Worm (Caenorhabditis elegans): ENCODE data around the gene M04B2.6.

M04B2.6 gene

DNA sequence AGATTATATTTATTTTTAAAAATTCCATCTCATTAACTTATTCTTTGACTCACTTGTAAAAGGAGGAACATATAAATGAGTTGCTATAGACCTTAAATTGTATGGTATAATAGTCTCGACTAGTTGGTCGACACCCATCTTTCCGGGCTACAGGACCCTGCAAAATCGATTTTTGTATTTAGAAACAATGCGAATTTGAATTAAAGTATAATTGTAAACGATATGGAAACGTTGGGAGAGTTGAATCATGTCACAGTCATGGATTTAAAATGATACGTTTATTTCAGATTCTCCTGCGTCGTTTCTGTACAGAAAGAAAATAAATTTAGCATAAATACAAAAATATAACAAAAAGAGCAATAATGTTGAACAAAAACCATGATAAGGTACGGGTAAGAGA lies 31.5 kb downstream of the M04B2.6 start, which contains the start of gene catp-8 (continued):
- TF ChIP-seq unc-130 (GFP tag; optimal IDR thresholded peaks at IDR 0.05), result no peak
- TF ChIP-seq attf-5 (GFP tag; optimal IDR thresholded peaks at IDR 0.05), result peak; percentile 17
- TF ChIP-seq fkh-3 (tag; optimal IDR thresholded peaks at IDR 0.05), result no peak
- peak; percentile 24 for TF ChIP-seq lin-54 (GFP tag; optimal IDR thresholded peaks at IDR 0.05)
- TF ChIP-seq hsf-1 (GFP tag; IDR thresholded peaks at IDR 0.05), result peak; percentile 66
- no peak for TF ChIP-seq snpc-1.1 (tag; optimal IDR thresholded peaks at IDR 0.05; ENCODE audit: insufficient read depth)
- TF ChIP-seq zim-3 (tag; optimal IDR thresholded peaks at IDR 0.05), result no peak
- peak; percentile 56 for TF ChIP-seq madf-6 (GFP tag; IDR thresholded peaks at IDR 0.05)
- no peak for TF ChIP-seq F39B2.1 (GFP tag; IDR thresholded peaks at IDR 0.05)
- TF ChIP-seq B0336.3 (GFP tag; IDR thresholded peaks at IDR 0.05), result peak; percentile 57; the same call in 1 of the 2 replicates
- no peak for TF ChIP-seq lir-1 (GFP tag; conservative IDR thresholded peaks at IDR 0.05)
- no peak for TF ChIP-seq ztf-28 (GFP tag; IDR thresholded peaks at IDR 0.05)
- TF ChIP-seq bed-1 (GFP tag; IDR thresholded peaks at IDR 0.05), result no peak
- no peak for TF ChIP-seq Y53G8AR.9 (GFP tag; conservative IDR thresholded peaks at IDR 0.05)
- peak; percentile 28; the same call in 1 of the 2 replicates for TF ChIP-seq F33H1.4 (GFP tag; IDR thresholded peaks at IDR 0.05)
- no peak for TF ChIP-seq lin-35 (GFP tag; optimal IDR thresholded peaks at IDR 0.05)
- TF ChIP-seq mcd-1 (GFP tag; IDR thresholded peaks at IDR 0.05), result no peak
- TF ChIP-seq ZK185.1 (tag; optimal IDR thresholded peaks at IDR 0.05; ENCODE audit: poor library complexity, severe bottlenecking), result no peak
- peak; percentile 20 for TF ChIP-seq snpc-3.4 (tag; optimal IDR thresholded peaks at IDR 0.05)

- TF ChIP-seq zfh-2 (GFP tag; conservative IDR thresholded peaks at IDR 0.05) (peak; percentile 78), fkh-3 (tag; optimal IDR thresholded peaks at IDR 0.05) (no peak)
Observed at ce11 chrIV:11475080-11475479, 35.5 kb downstream of the M04B2.6 start.

- TF ChIP-seq lag-1 (GFP tag; IDR thresholded peaks at IDR 0.05) (no peak), nhr-179 (tag; optimal IDR thresholded peaks at IDR 0.05) (peak; percentile 68), hmg-20 (GFP tag; IDR thresholded peaks at IDR 0.05) (0 out of 2 replicates have a peak, but pooled peaks have one; percentile 11), dpff-1 (tag; optimal IDR thresholded peaks at IDR 0.05) (peak; percentile 63), ceh-100 (GFP tag; IDR thresholded peaks at IDR 0.05) (peak; percentile 68), sptf-2 (GFP tag; optimal IDR thresholded peaks at IDR 0.05) (peak; percentile 97), hsf-1 (GFP tag; IDR thresholded peaks at IDR 0.05) (peak; percentile 82), ceh-79 (tag; optimal IDR thresholded peaks at IDR 0.05) (peak; percentile 99), aptf-2 (GFP tag; conservative IDR thresholded peaks at IDR 0.05) (0 out of 2 replicates have a peak, but pooled peaks have one; percentile 7), madf-3 (GFP tag; IDR thresholded peaks at IDR 0.05) (0 out of 2 replicates have a peak, but pooled peaks have one; percentile 44), die-1 (tag; optimal IDR thresholded peaks at IDR 0.05) (peak; percentile 97), tbp1 (GFP tag; optimal IDR thresholded peaks at IDR 0.05) (peak; percentile 97), ets-4 (GFP tag; optimal IDR thresholded peaks at IDR 0.05) (peak; percentile 93), hmg-1.2 (GFP tag; IDR thresholded peaks at IDR 0.05) (peak; percentile 79), ztf-18 (tag; optimal IDR thresholded peaks at IDR 0.05) (peak; percentile 83), attf-6 (GFP tag; IDR thresholded peaks at IDR 0.05) (peak; percentile 84), ekl-4 (GFP tag; IDR thresholded peaks at IDR 0.05) (peak; percentile 85), ztf-3 (GFP tag; optimal IDR thresholded peaks at IDR 0.05) (peak; percentile 64), lir-1 (GFP tag; conservative IDR thresholded peaks at IDR 0.05) (no peak), hlh-12 (tag; optimal IDR thresholded peaks at IDR 0.05) (peak; percentile 62), rec-8 (tag; optimal IDR thresholded peaks at IDR 0.05) (peak; percentile 76 to 97), dpl-1 (GFP tag; optimal IDR thresholded peaks at IDR 0.05) (peak; percentile 2), pbrm-1 (GFP tag; IDR thresholded peaks at IDR 0.05) (peak; percentile 75; the same call in 1 of the 2 replicates), somi-1 (GFP tag; optimal IDR thresholded peaks at IDR 0.05) (peak; percentile 79), sea-2 (GFP tag; IDR thresholded peaks at IDR 0.05) (peak; percentile 76; the same call in 1 of the 2 replicates), nhr-90 (tag; optimal IDR thresholded peaks at IDR 0.05) (peak; percentile 98), let-526 (GFP tag; IDR thresholded peaks at IDR 0.05) (peak; percentile 29; the same call in 1 of the 2 replicates), B0035.1 (tag; optimal IDR thresholded peaks at IDR 0.05) (peak; percentile 74)
Observed at ce11 chrIV:11474067-11474466, 36.5 kb downstream of the M04B2.6 start.

Measured in whole organism, young adult.